Worm (Caenorhabditis elegans) whole organism, young adult: ENCODE measurements around the gene ZK546.19.
A peak's percentile ranks its signal among the peaks of the same experiment; 100 is the strongest.

Experiments used
- F10E7.11 ChIP-seq: sonication (generic microtip); optimal IDR thresholded peaks from 2 replicates; lab custom pipeline; 2017; ENCODE audit warnings: mild to moderate bottlenecking, missing genetic modification characterization, moderate library complexity, missing compliant biosample characterization
- F22D6.2 ChIP-seq: sonication (generic microtip); optimal IDR thresholded peaks from 2 replicates; lab custom pipeline; 2016; ENCODE audit warnings: mild to moderate bottlenecking, missing genetic modification characterization, missing compliant biosample characterization
- F33H1.4 ChIP-seq: fragments of 200-800 bp; sonication (Bioruptor generic); IDR thresholded peaks from 2 replicates; pipeline ENCODE4 v1.3.6; 2022; ENCODE audit warnings: missing genetic modification reagents, missing genetic modification characterization, missing compliant biosample characterization
- F57A8.1 ChIP-seq: fragments of 200-800 bp; sonication (Bioruptor generic); optimal IDR thresholded peaks from 2 replicates; lab custom pipeline; 2018; ENCODE audit warnings: mild to moderate bottlenecking, missing genetic modification characterization, moderate library complexity, missing compliant biosample characterization
- F57C9.4 ChIP-seq: sonication (generic microtip); optimal IDR thresholded peaks from 2 replicates; lab custom pipeline; 2017; ENCODE audit warnings: mild to moderate bottlenecking, missing genetic modification characterization, missing compliant biosample characterization
- Y53G8AR.9 ChIP-seq: fragments of 200-800 bp; sonication (Bioruptor generic); conservative IDR thresholded peaks from 2 replicates; pipeline ENCODE4 v1.3.6; 2022; ENCODE audit warnings: missing genetic modification reagents, missing genetic modification characterization, missing compliant biosample characterization
- Y56A3A.18 ChIP-seq: fragments of 200-800 bp; sonication (Bioruptor generic); IDR thresholded peaks from 2 replicates; pipeline ENCODE4 v1.3.6; 2022; ENCODE audit warnings: missing genetic modification reagents, missing genetic modification characterization, missing compliant biosample characterization
- ama-1 ChIP-seq, 3 experiments: fragments of 150-350 bp in 1 of 3; sonication (generic microtip) in 2 of 3; optimal IDR thresholded peaks; 2 replicates each; lab custom pipeline; 2014 to 2018; ENCODE audit warnings: missing biosample characterization in 2 of 3, missing genetic modification characterization in 2 of 3, missing genetic modification reagents in 2 of 3
- aptf-3 ChIP-seq: fragments of 200-800 bp; sonication (Bioruptor generic); IDR thresholded peaks from 2 replicates; pipeline ENCODE4 v1.3.6; 2022; ENCODE audit warnings: missing genetic modification characterization, missing compliant biosample characterization
- athp-1 ChIP-seq: sonication (generic microtip); optimal IDR thresholded peaks from 2 replicates; lab custom pipeline; 2017; ENCODE audit warnings: mild to moderate bottlenecking, missing genetic modification characterization, missing compliant biosample characterization
- attf-3 ChIP-seq: fragments of 200-800 bp; sonication (Bioruptor generic); conservative IDR thresholded peaks from 2 replicates; pipeline ENCODE4 v1.3.6; 2022; ENCODE audit warnings: missing genetic modification reagents, missing genetic modification characterization, missing compliant biosample characterization
- bed-2 ChIP-seq: fragments of 200-800 bp; sonication (Bioruptor generic); IDR thresholded peaks from 2 replicates; pipeline ENCODE4 v1.3.6; 2022; ENCODE audit warnings: missing genetic modification reagents, missing genetic modification characterization, missing compliant biosample characterization
- ccch-3 ChIP-seq: fragments of 200-800 bp; sonication (Bioruptor generic); optimal IDR thresholded peaks from 2 replicates; lab custom pipeline; 2018; ENCODE audit warnings: mild to moderate bottlenecking, missing genetic modification characterization, missing compliant biosample characterization
- cebp-1 ChIP-seq, 2 experiments: fragments of 200-800 bp in 1 of 2; sonication (Bioruptor generic) in 1 of 2; sonication (generic microtip) in 1 of 2; IDR thresholded peaks in 1 of 2; optimal IDR thresholded peaks in 1 of 2; 2 replicates each; pipeline versions ENCODE4 v1.3.6 to Lab custom; 2017 to 2022; ENCODE audit warnings: missing compliant biosample characterization in 2 of 2, missing genetic modification characterization in 2 of 2, mild to moderate bottlenecking in 1 of 2, missing genetic modification reagents in 1 of 2, moderate library complexity in 1 of 2
- ceh-91 ChIP-seq: fragments of 200-800 bp; sonication (Bioruptor generic); IDR thresholded peaks from 2 replicates; pipeline ENCODE4 v1.3.6; 2022; ENCODE audit warnings: missing genetic modification reagents, missing genetic modification characterization, missing compliant biosample characterization
- efl-1 ChIP-seq: fragments of 150-350 bp; optimal IDR thresholded peaks from 2 replicates; lab custom pipeline; 2014; ENCODE audit warnings: missing biosample characterization, missing genetic modification reagents, missing genetic modification characterization
- ets-4 ChIP-seq: fragments of 200-800 bp; sonication (Bioruptor generic); optimal IDR thresholded peaks from 2 replicates; lab custom pipeline; 2018; ENCODE audit warnings: mild to moderate bottlenecking, missing genetic modification characterization, missing compliant biosample characterization
- him-1 ChIP-seq: sonication (generic microtip); optimal IDR thresholded peaks from 2 replicates; lab custom pipeline; 2016; ENCODE audit warnings: missing genotype, missing genetic modification reagents, missing genetic modification characterization, missing compliant biosample characterization
- hsf-1 ChIP-seq: fragments of 200-800 bp; sonication (Bioruptor generic); IDR thresholded peaks from 2 replicates; pipeline ENCODE4 v1.3.6; 2022; ENCODE audit warnings: missing genetic modification reagents, missing genetic modification characterization, missing compliant biosample characterization
- lin-35 ChIP-seq, 3 experiments: fragments of 150-350 bp in 2 of 3; sonication (generic microtip) in 1 of 3; optimal IDR thresholded peaks; 2 replicates each; lab custom pipeline; 2014 to 2018; ENCODE audit warnings: missing biosample characterization in 3 of 3, missing genetic modification characterization in 3 of 3, missing genetic modification reagents in 3 of 3
- lin-54 ChIP-seq: fragments of 200-800 bp; sonication (Bioruptor generic); optimal IDR thresholded peaks from 2 replicates; lab custom pipeline; 2018; ENCODE audit warnings: mild to moderate bottlenecking, missing genetic modification characterization, missing compliant biosample characterization
- lir-1 ChIP-seq: fragments of 200-800 bp; sonication (Bioruptor generic); conservative IDR thresholded peaks from 2 replicates; pipeline ENCODE4 v1.3.6; 2022; ENCODE audit warnings: missing genetic modification reagents, missing genetic modification characterization, missing compliant biosample characterization
- lsl-1 ChIP-seq: fragments of 200-800 bp; sonication (Bioruptor generic); optimal IDR thresholded peaks from 2 replicates; lab custom pipeline; 2018; ENCODE audit warnings: mild to moderate bottlenecking, missing genetic modification characterization, moderate library complexity, missing compliant biosample characterization
- lsy-27 ChIP-seq: sonication (generic microtip); optimal IDR thresholded peaks from 2 replicates; lab custom pipeline; 2017; ENCODE audit warnings: missing genetic modification characterization, mild to moderate bottlenecking, missing compliant biosample characterization, antibody characterized with exemption, missing genotype, borderline replicate concordance; ENCODE audit not compliant: insufficient read depth
- madf-10 ChIP-seq: sonication (generic microtip); optimal IDR thresholded peaks from 2 replicates; lab custom pipeline; 2016; ENCODE audit warnings: mild to moderate bottlenecking, missing genetic modification characterization, missing compliant biosample characterization
- mcd-1 ChIP-seq: fragments of 200-800 bp; sonication (Bioruptor generic); IDR thresholded peaks from 2 replicates; pipeline ENCODE4 v1.3.6; 2022; ENCODE audit warnings: missing genetic modification reagents, missing genetic modification characterization, missing compliant biosample characterization
- nhr-179 ChIP-seq: sonication (generic microtip); optimal IDR thresholded peaks from 2 replicates; lab custom pipeline; 2016; ENCODE audit warnings: mild to moderate bottlenecking, missing genetic modification characterization, missing compliant biosample characterization
- nhr-27 ChIP-seq: fragments of 200-800 bp; sonication (Bioruptor generic); optimal IDR thresholded peaks from 2 replicates; lab custom pipeline; 2018; ENCODE audit warnings: mild to moderate bottlenecking, missing genetic modification characterization, moderate library complexity, missing compliant biosample characterization
- pbrm-1 ChIP-seq: fragments of 200-800 bp; sonication (Bioruptor generic); IDR thresholded peaks from 2 replicates; pipeline ENCODE4 v1.3.6; 2022; ENCODE audit warnings: missing genetic modification reagents, missing genetic modification characterization, missing compliant biosample characterization
- rpc-1 ChIP-seq, 2 experiments: fragments of 150-350 bp in 1 of 2; sonication (generic microtip) in 1 of 2; optimal IDR thresholded peaks; 2 replicates each; lab custom pipeline; 2014 to 2018; ENCODE audit warnings: missing biosample characterization in 1 of 2, missing genetic modification characterization in 1 of 2, missing genetic modification reagents in 1 of 2, missing genotype in 1 of 2
- sdz-38 ChIP-seq: sonication (generic microtip); optimal IDR thresholded peaks from 2 replicates; lab custom pipeline; 2016; ENCODE audit warnings: missing genotype, missing genetic modification characterization, missing compliant biosample characterization
- snpc-3.4 ChIP-seq: sonication (generic microtip); optimal IDR thresholded peaks from 2 replicates; lab custom pipeline; 2017; ENCODE audit warnings: missing genetic modification characterization, mild to moderate bottlenecking, missing compliant biosample characterization, antibody characterized with exemption, moderate library complexity, missing genotype, missing genetic modification reagents
- tbx-9 ChIP-seq: sonication (generic microtip); optimal IDR thresholded peaks from 2 replicates; lab custom pipeline; 2016; ENCODE audit warnings: borderline replicate concordance, missing genetic modification characterization, inconsistent platforms, missing compliant biosample characterization
- tlf-1 ChIP-seq: fragments of 200-800 bp; sonication (Bioruptor generic); optimal IDR thresholded peaks from 2 replicates; lab custom pipeline; 2018; ENCODE audit warnings: mild to moderate bottlenecking, missing genetic modification characterization, missing compliant biosample characterization
- unc-130 ChIP-seq: sonication (generic microtip); optimal IDR thresholded peaks from 2 replicates; lab custom pipeline; 2016; ENCODE audit warnings: missing genetic modification reagents, missing genetic modification characterization, missing compliant biosample characterization
- unc-62 ChIP-seq: fragments of 150-350 bp; optimal IDR thresholded peaks from 2 replicates; lab custom pipeline; 2014; ENCODE audit warnings: missing biosample characterization, missing genetic modification reagents, missing genetic modification characterization
- xnd-1 ChIP-seq: sonication (generic microtip); optimal IDR thresholded peaks from 2 replicates; lab custom pipeline; 2016; ENCODE audit warnings: missing genotype, missing genetic modification reagents, missing genetic modification characterization, missing compliant biosample characterization
- zim-3 ChIP-seq: sonication (generic microtip); optimal IDR thresholded peaks from 2 replicates; lab custom pipeline; 2017; ENCODE audit warnings: mild to moderate bottlenecking, missing genetic modification characterization, moderate library complexity, missing compliant biosample characterization
- ztf-18 ChIP-seq: sonication (generic microtip); optimal IDR thresholded peaks from 2 replicates; lab custom pipeline; 2016; ENCODE audit warnings: missing genotype, mild to moderate bottlenecking, missing genetic modification characterization, missing compliant biosample characterization
- ztf-25 ChIP-seq: fragments of 200-800 bp; sonication (Bioruptor generic); IDR thresholded peaks from 2 replicates; pipeline ENCODE4 v1.3.6; 2022; ENCODE audit warnings: missing genetic modification reagents, missing genetic modification characterization, missing compliant biosample characterization

ZK546.19 gene

DNA sequence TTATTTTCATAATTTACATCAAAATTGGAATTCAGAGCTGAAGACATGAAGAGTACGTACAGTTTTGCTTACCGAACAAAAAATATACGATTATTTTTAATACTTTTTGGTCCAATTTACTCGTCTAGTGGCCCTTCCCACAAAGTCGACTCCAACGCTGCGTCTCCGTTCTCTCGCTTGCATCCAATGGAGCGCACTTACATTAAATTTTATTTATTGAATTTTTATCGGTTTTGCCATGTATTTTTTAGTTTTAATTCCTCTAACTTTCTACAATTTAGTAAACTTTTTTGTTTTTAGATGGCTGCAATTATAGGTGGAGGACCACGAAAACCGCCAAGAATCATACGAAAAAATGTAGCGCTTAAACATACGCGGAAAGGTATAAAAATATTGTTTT lies 6.0 kb upstream of the ZK546.19 start, which contains the start of gene ZK546.5:
ZK546.5 (plus strand) TSS at position 301 of the 400 bp plus-strand sequence.
- TF ChIP-seq pbrm-1 (GFP tag; lab: Robert Waterston, UW) (no peak), F33H1.4 (GFP tag; lab: Robert Waterston, UW) (no peak), bed-2 (GFP tag; lab: Robert Waterston, UW) (no peak), ztf-18 (tag; lab: Kevin White, UChicago) (no peak), ccch-3 (no peak), unc-62 (no peak), mcd-1 (0 out of 2 replicates have a peak, but pooled peaks have one; percentile 18)

DNA sequence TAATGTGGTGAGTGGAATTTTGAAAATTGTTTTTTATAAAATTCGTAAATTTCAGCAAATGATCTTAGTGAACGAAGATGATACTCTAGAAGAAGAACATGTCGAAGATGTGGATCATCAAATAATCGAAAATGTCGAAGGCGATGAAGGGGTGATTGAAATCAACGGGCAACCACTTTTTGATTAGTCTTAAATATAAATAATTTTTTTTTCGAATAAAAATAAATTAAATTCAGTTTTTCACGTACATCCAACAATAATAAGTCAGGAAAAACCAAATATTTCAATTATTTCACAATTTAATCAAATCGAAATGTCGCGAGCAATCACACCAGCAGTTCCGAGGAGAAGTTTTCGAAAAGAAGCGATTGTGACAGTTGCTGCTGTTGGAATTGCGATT lies 3.8 kb upstream of the ZK546.19 start, which contains the start of gene ZK546.4:
ZK546.4 (plus strand) TSS at position 301 of the 400 bp plus-strand sequence.
- no peak for TF ChIP-seq nhr-27 (tag; lab: Kevin White, UChicago)
- no peak for TF ChIP-seq tlf-1
- TF ChIP-seq F57A8.1 (GFP tag; lab: Kevin White, UChicago) = no peak
- no peak for TF ChIP-seq snpc-3.4
- TF ChIP-seq nhr-179 (tag; lab: Kevin White, UChicago) = no peak
- TF ChIP-seq hsf-1 (GFP tag; lab: Robert Waterston, UW) = no peak

DNA sequence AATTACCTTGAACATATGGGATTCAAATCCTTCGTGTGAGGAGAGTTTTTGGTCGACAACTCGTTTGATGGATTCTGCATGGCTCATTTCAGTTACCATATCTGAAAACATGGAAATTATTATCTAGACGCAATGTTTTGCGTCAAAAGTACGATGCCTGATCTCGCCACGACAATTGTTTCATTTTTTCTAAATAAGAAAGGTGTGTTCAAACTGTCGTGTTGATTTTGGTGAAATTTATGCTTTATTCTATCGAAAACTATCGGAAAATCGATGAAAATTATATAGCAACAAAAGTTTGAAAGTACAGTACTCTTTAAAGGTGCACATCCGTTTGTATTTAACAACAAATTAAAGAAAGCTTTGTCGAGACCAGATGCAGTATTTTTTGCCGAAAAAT lies 476 bp upstream of the ZK546.19 start, which contains the start of gene cblc-1:
cblc-1 (minus strand) TSS at position 101 of the 400 bp plus-strand sequence.
- TF ChIP-seq lsl-1 (GFP tag; lab: Kevin White, UChicago) (no peak), mcd-1 (no peak), pbrm-1 (GFP tag; lab: Robert Waterston, UW) (no peak), bed-2 (GFP tag; lab: Robert Waterston, UW) (no peak)
- TF ChIP-seq, all 124 proteins: peak for 0

DNA sequence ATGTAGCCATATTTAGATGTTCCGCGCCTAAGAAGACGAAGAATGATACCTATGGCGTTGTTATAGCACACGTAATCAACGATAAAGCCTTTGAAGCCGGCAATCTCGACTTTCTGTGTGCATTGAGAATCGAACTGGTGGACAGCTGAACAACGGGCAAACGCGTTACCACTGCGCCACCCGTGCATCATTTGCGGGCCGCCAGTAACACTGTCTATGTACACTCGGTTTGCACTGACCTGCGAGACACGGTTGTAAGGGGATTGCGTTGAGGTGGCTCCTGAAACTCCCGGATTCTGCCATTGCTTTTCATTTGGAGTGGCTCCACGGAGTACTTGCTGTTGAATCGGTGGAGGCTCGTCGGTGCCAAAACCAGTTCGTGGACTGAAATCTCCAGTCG lies 871 bp downstream of the ZK546.19 start:
- TF ChIP-seq Y56A3A.18 = peak; percentile 66; the same call in 1 of the 2 replicates
- TF ChIP-seq ama-1 (optimal IDR thresholded peaks at IDR 0.05; lab: Kevin White, UChicago) = peak; percentile 83
- peak; percentile 31 to 54 for TF ChIP-seq ama-1 (GFP tag; optimal IDR thresholded peaks at IDR 0.05; lab: Kevin White, UChicago)
- no peak for TF ChIP-seq F57C9.4
- peak; percentile 78 for TF ChIP-seq athp-1 (tag; lab: Kevin White, UChicago)
- peak; percentile 85; the same call in 1 of the 2 replicates for TF ChIP-seq aptf-3 (GFP tag; lab: Robert Waterston, UW)
- TF ChIP-seq lsl-1 (GFP tag; lab: Kevin White, UChicago) = peak; percentile 48
- TF ChIP-seq lin-35 (GFP tag; optimal IDR thresholded peaks at IDR 0.05; lab: Kevin White, UChicago) = peak in 1 of 3 experiments; percentile 30
- no peak for TF ChIP-seq sdz-38 (tag; lab: Kevin White, UChicago)
- TF ChIP-seq rpc-1 (optimal IDR thresholded peaks at IDR 0.05; lab: Kevin White, UChicago) = peak; percentile 73
- TF ChIP-seq rpc-1 (tag; optimal IDR thresholded peaks at IDR 0.05; lab: Kevin White, UChicago) = peak; percentile 77
- peak; percentile 52 for TF ChIP-seq F10E7.11 (tag; lab: Kevin White, UChicago)
- TF ChIP-seq ets-4 = no peak
- peak; percentile 46 for TF ChIP-seq F22D6.2 (tag; lab: Kevin White, UChicago)
- peak; percentile 42 for TF ChIP-seq him-1 (tag; lab: Kevin White, UChicago)
- no peak for TF ChIP-seq madf-10 (tag; lab: Kevin White, UChicago)
- TF ChIP-seq lsy-27 (tag; lab: Kevin White, UChicago) = no peak
- TF ChIP-seq F33H1.4 (GFP tag; lab: Robert Waterston, UW) = 0 out of 2 replicates have a peak, but pooled peaks have one; percentile 19
- TF ChIP-seq attf-3 (GFP tag; lab: Robert Waterston, UW) = 0 out of 2 replicates have a peak, but pooled peaks have one; percentile 12
- TF ChIP-seq Y53G8AR.9 = peak; percentile 81
- TF ChIP-seq pbrm-1 (GFP tag; lab: Robert Waterston, UW) = 0 out of 2 replicates have a peak, but pooled peaks have one; percentile 46
- peak; percentile 61 for TF ChIP-seq zim-3
- no peak for TF ChIP-seq cebp-1 (GFP tag; IDR thresholded peaks at IDR 0.05; lab: Robert Waterston, UW)
- TF ChIP-seq cebp-1 (tag; optimal IDR thresholded peaks at IDR 0.05; lab: Kevin White, UChicago) = peak; percentile 60
- TF ChIP-seq ceh-91 (GFP tag; lab: Robert Waterston, UW) = 0 out of 2 replicates have a peak, but pooled peaks have one; percentile 43
- no peak for TF ChIP-seq tbx-9 (tag; lab: Kevin White, UChicago)
- TF ChIP-seq ztf-25 (GFP tag; lab: Robert Waterston, UW) = no peak
- peak; percentile 65 for TF ChIP-seq mcd-1
- no peak for TF ChIP-seq lir-1
- peak; percentile 46 for TF ChIP-seq unc-130
- no peak for TF ChIP-seq efl-1
- TF ChIP-seq lin-54 (GFP tag; lab: Kevin White, UChicago) = peak; percentile 66
- TF ChIP-seq xnd-1 = no peak
